Fruit fly (Drosophila melanogaster) whole organism, embryonic: ENCODE data around the gene CG17572.

Experiments
- Bteb2 ChIP-seq: fragments of 200-800 bp; sonication (Bioruptor generic); optimal IDR thresholded peaks from 2 replicates; lab custom pipeline; 2016; ENCODE audit warnings: missing biosample characterization, missing genetic modification characterization
- CG10321 ChIP-seq: fragments of 200-800 bp; sonication (Bioruptor generic); IDR thresholded peaks from 2 replicates; pipeline ENCODE4 v1.3.6; 2022; ENCODE audit warnings: missing biosample characterization, missing genetic modification characterization
- CG1233 ChIP-seq: fragments of 200-800 bp; sonication (Bioruptor generic); optimal IDR thresholded peaks from 4 replicates; lab custom pipeline; 2018; ENCODE audit warnings: missing biosample characterization, mild to moderate bottlenecking, missing genetic modification characterization
- CG17829 ChIP-seq: fragments of 200-800 bp; optimal IDR thresholded peaks from 2 replicates; lab custom pipeline; 2019; ENCODE audit warnings: missing biosample characterization, mild to moderate bottlenecking, missing genetic modification characterization, moderate library complexity
- Drgx ChIP-seq: fragments of 200-800 bp; sonication (Bioruptor generic); IDR thresholded peaks from 2 replicates; pipeline ENCODE4 v1.3.6; 2022; ENCODE audit warnings: missing biosample characterization, missing genetic modification characterization
- Hand ChIP-seq: fragments of 200-800 bp; sonication (Bioruptor generic); optimal IDR thresholded peaks from 2 replicates; lab custom pipeline; 2017; ENCODE audit warnings: mild to moderate bottlenecking, missing biosample characterization, missing genetic modification reagents, missing genetic modification characterization
- MTF-1 ChIP-seq: fragments of 200-800 bp; sonication (Bioruptor generic); optimal IDR thresholded peaks from 2 replicates; lab custom pipeline; 2018; ENCODE audit warnings: missing biosample characterization, mild to moderate bottlenecking, missing genetic modification characterization, borderline replicate concordance
- NfI ChIP-seq: fragments of 200-800 bp; sonication (Bioruptor generic); optimal IDR thresholded peaks from 3 replicates; lab custom pipeline; 2018; ENCODE audit warnings: missing biosample characterization, mild to moderate bottlenecking, missing genetic modification characterization, moderate library complexity
- sd ChIP-seq: fragments of 200-800 bp; sonication (Bioruptor generic); optimal IDR thresholded peaks from 3 replicates; lab custom pipeline; 2018; ENCODE audit warnings: missing biosample characterization, mild to moderate bottlenecking, missing genetic modification characterization, moderate library complexity
- sens ChIP-seq: fragments of 200-800 bp; sonication (Bioruptor generic); peaks from one replicate; lab custom pipeline; 2016; ENCODE audit warnings: missing biosample characterization, missing genetic modification characterization
- twi ChIP-seq: fragments of 200-800 bp; optimal IDR thresholded peaks from 2 replicates; lab custom pipeline; 2019; ENCODE audit warnings: missing biosample characterization, mild to moderate bottlenecking, missing genetic modification characterization, moderate library complexity

- TF ChIP-seq Drgx (GFP tag; lab: Robert Waterston, UW) (peak; percentile 15; the same call in 1 of the 2 replicates), sens (GFP tag; lab: Kevin White, UChicago) (no peak), CG1233 (no peak), MTF-1 (no peak), CG10321 (no peak), Hand (GFP tag; lab: Kevin White, UChicago) (no peak), NfI (GFP tag; lab: Kevin White, UChicago) (no peak), CG17829 (no peak), twi (tag; lab: Kevin White, UChicago) (no peak), Bteb2 (GFP tag; lab: Kevin White, UChicago) (no peak), sd (no peak)
Observed at dm6 chr2L:19083320-19083764, 9.4 kb upstream of the CG17572 start.
